Worm (Caenorhabditis elegans): ENCODE results near the gene fbxl-3.

Gene fbxl-3

DNA sequence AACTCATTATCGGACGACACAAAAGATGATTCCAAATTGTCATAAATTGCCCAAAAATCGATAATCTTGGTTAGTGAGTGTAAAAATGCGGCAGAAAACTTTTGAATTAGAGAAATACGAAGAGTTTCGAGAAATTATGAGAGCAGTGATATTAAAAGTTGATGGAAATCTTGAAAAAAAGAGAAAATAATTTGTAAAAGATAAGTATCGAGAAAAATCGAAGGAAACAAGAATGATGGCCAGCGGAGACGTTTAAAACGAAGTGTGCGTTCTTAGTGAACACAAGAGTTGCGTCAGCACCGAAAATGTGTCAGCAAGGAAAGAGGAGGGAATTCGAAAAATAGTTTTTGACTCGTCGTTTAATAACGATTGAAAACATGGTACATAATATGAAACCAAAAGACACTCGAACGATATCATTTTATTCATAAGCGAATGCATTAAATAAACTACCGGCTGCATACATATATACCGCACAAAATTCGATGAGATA is 8.8 kb downstream of the fbxl-3 start, which contains the start of gene ndx-6 (continued):
- TF ChIP-seq lin-40 (tag; optimal IDR thresholded peaks at IDR 0.05) (peak; percentile 80), hmg-1.2 (GFP tag; IDR thresholded peaks at IDR 0.05) (peak; percentile 43; the same call in 1 of the 2 replicates), F49E8.2 (tag; optimal IDR thresholded peaks at IDR 0.05; ENCODE audit: insufficient read depth) (peak; percentile 30), ztf-3 (GFP tag; optimal IDR thresholded peaks at IDR 0.05) (no peak), tlf-1 (GFP tag; optimal IDR thresholded peaks at IDR 0.05) (peak; percentile 28), zfh-2 (GFP tag; conservative IDR thresholded peaks at IDR 0.05) (no peak), mcd-1 (GFP tag; IDR thresholded peaks at IDR 0.05) (peak; percentile 79), F52B5.7 (tag; optimal IDR thresholded peaks at IDR 0.05) (no peak), pbrm-1 (GFP tag; IDR thresholded peaks at IDR 0.05) (peak; percentile 52; the same call in 1 of the 2 replicates), hsf-1 (GFP tag; IDR thresholded peaks at IDR 0.05) (peak; percentile 53; the same call in 1 of the 2 replicates), ZK185.1 (tag; optimal IDR thresholded peaks at IDR 0.05; ENCODE audit: poor library complexity, severe bottlenecking) (peak; percentile 74), dpff-1 (tag; optimal IDR thresholded peaks at IDR 0.05) (no peak), xnd-1 (tag; optimal IDR thresholded peaks at IDR 0.05) (peak; percentile 26), madf-3 (GFP tag; IDR thresholded peaks at IDR 0.05) (peak; percentile 75; the same call in 1 of the 2 replicates), ztf-6 (GFP tag; IDR thresholded peaks at IDR 0.05) (no peak), F33H1.4 (GFP tag; IDR thresholded peaks at IDR 0.05) (peak; percentile 58), hmg-20 (GFP tag; IDR thresholded peaks at IDR 0.05) (0 out of 2 replicates have a peak, but pooled peaks have one; percentile 13), ets-4 (GFP tag; optimal IDR thresholded peaks at IDR 0.05) (no peak), ekl-4 (GFP tag; IDR thresholded peaks at IDR 0.05) (0 out of 2 replicates have a peak, but pooled peaks have one; percentile 64), Y95B8A.8 (GFP tag; IDR thresholded peaks at IDR 0.05) (0 out of 2 replicates have a peak, but pooled peaks have one; percentile 51), attf-5 (GFP tag; optimal IDR thresholded peaks at IDR 0.05) (peak; percentile 77), nhr-120 (GFP tag; IDR thresholded peaks at IDR 0.05) (no peak), repo-1 (tag; optimal IDR thresholded peaks at IDR 0.05) (peak; percentile 58), athp-1 (tag; optimal IDR thresholded peaks at IDR 0.05) (peak; percentile 38), F23B12.7 (tag; optimal IDR thresholded peaks at IDR 0.05; ENCODE audit: insufficient read depth) (no peak), snpc-1.3 (tag; optimal IDR thresholded peaks at IDR 0.05; ENCODE audit: insufficient read depth) (peak; percentile 5), ztf-25 (GFP tag; IDR thresholded peaks at IDR 0.05) (no peak), B0035.1 (tag; optimal IDR thresholded peaks at IDR 0.05) (no peak), pha-4 (tag; optimal IDR thresholded peaks at IDR 0.05) (peak; percentile 50), nhr-80 (tag; optimal IDR thresholded peaks at IDR 0.05) (peak; percentile 40), nfyb-1 (GFP tag; IDR thresholded peaks at IDR 0.05) (peak; percentile 77; the same call in 1 of the 2 replicates), ztf-26 (tag; optimal IDR thresholded peaks at IDR 0.05) (peak; percentile 9), dox-1 (GFP tag; IDR thresholded peaks at IDR 0.05) (peak; percentile 67), B0019.2 (GFP tag; conservative IDR thresholded peaks at IDR 0.05) (no peak), lsl-1 (GFP tag; optimal IDR thresholded peaks at IDR 0.05) (peak; percentile 46), ceh-79 (tag; optimal IDR thresholded peaks at IDR 0.05) (no peak), attf-3 (GFP tag; conservative IDR thresholded peaks at IDR 0.05) (0 out of 2 replicates have a peak, but pooled peaks have one; percentile 33), ztf-18 (tag; optimal IDR thresholded peaks at IDR 0.05) (peak; percentile 95), rcor-1 (GFP tag; IDR thresholded peaks at IDR 0.05) (peak; percentile 79), attf-6 (GFP tag; IDR thresholded peaks at IDR 0.05) (peak; percentile 38; the same call in 1 of the 2 replicates)

Measured in whole organism, young adult.